Worm (Caenorhabditis elegans) whole organism, L1 larva: ENCODE results near the gene lpr-4.

Experiments
- C04F5.9 ChIP-seq: sonication (generic microtip); optimal IDR thresholded peaks from 2 replicates; lab custom pipeline; 2016; ENCODE audit warnings: missing genetic modification characterization, missing compliant biosample characterization
- C16A3.4 ChIP-seq: fragments of 150-350 bp; optimal IDR thresholded peaks from 2 replicates; lab custom pipeline; 2014; ENCODE audit warnings: missing biosample characterization, missing genetic modification characterization
- F16B12.6 ChIP-seq: fragments of 150-350 bp; optimal IDR thresholded peaks from 2 replicates; lab custom pipeline; 2014; ENCODE audit warnings: missing biosample characterization, missing genetic modification characterization
- Y116A8C.19 ChIP-seq: sonication (generic microtip); optimal IDR thresholded peaks from 2 replicates; lab custom pipeline; 2016; ENCODE audit warnings: missing compliant biosample characterization, missing genetic modification characterization, borderline replicate concordance
- ceh-63 ChIP-seq: fragments of 200-800 bp; sonication (Bioruptor generic); optimal IDR thresholded peaks from 2 replicates; lab custom pipeline; 2018; ENCODE audit warnings: mild to moderate bottlenecking, missing genetic modification characterization, missing compliant biosample characterization
- ceh-8 ChIP-seq: fragments of 200-800 bp; sonication (Bioruptor generic); optimal IDR thresholded peaks from 2 replicates; lab custom pipeline; 2018; ENCODE audit warnings: mild to moderate bottlenecking, missing genetic modification characterization, moderate library complexity, missing compliant biosample characterization
- ceh-82 ChIP-seq, 3 experiments: fragments of 150-350 bp in 1 of 3; sonication (generic microtip) in 2 of 3; optimal IDR thresholded peaks; 2 replicates each; lab custom pipeline; 2014 to 2017; ENCODE audit warnings: missing biosample characterization in 3 of 3, missing genetic modification characterization in 3 of 3
- ceh-90 ChIP-seq: sonication (generic microtip); optimal IDR thresholded peaks from 2 replicates; lab custom pipeline; 2016; ENCODE audit warnings: missing genetic modification characterization, missing compliant biosample characterization
- ces-1 ChIP-seq: fragments of 150-350 bp; optimal IDR thresholded peaks from 2 replicates; lab custom pipeline; 2014; ENCODE audit warnings: missing biosample characterization, missing genetic modification reagents, missing genetic modification characterization
- dpl-1 ChIP-seq, 3 experiments: fragments of 150-350 bp in 2 of 3; sonication (generic microtip) in 1 of 3; optimal IDR thresholded peaks; 2 replicates each; lab custom pipeline; 2014 to 2017; ENCODE audit warnings: missing biosample characterization in 3 of 3, missing genetic modification characterization in 3 of 3, missing genetic modification reagents in 3 of 3
- dsc-1 ChIP-seq: sonication (generic microtip); optimal IDR thresholded peaks from 2 replicates; lab custom pipeline; 2016; ENCODE audit warnings: mild to moderate bottlenecking, missing genetic modification characterization, missing compliant biosample characterization
- efl-3 ChIP-seq: fragments of 200-800 bp; sonication (Bioruptor generic); optimal IDR thresholded peaks from 2 replicates; lab custom pipeline; 2018; ENCODE audit warnings: mild to moderate bottlenecking, missing genetic modification characterization, missing compliant biosample characterization
- elt-3 ChIP-seq, 6 experiments: fragments of 150-350 bp in 1 of 6; sonication (generic microtip); optimal IDR thresholded peaks; 2 replicates each; lab custom pipeline; 2017 to 2018; ENCODE audit warnings: missing biosample characterization in 6 of 6, missing genetic modification characterization in 6 of 6, inconsistent platforms in 1 of 6
- ets-5 ChIP-seq: fragments of 200-800 bp; sonication (Bioruptor generic); IDR thresholded peaks from 2 replicates; pipeline ENCODE4 v1.3.6; 2022; ENCODE audit warnings: missing genetic modification characterization, missing compliant biosample characterization
- fkh-4 ChIP-seq: sonication (generic microtip); optimal IDR thresholded peaks from 2 replicates; lab custom pipeline; 2016; ENCODE audit warnings: missing compliant biosample characterization, missing genetic modification characterization, borderline replicate concordance
- fkh-8 ChIP-seq: sonication (generic microtip); optimal IDR thresholded peaks from 2 replicates; lab custom pipeline; 2016; ENCODE audit warnings: mild to moderate bottlenecking, missing genetic modification characterization, missing compliant biosample characterization
- fos-1 ChIP-seq: fragments of 150-350 bp; optimal IDR thresholded peaks from 2 replicates; lab custom pipeline; 2014; ENCODE audit warnings: missing biosample characterization, missing genetic modification characterization
- grh-1 ChIP-seq: fragments of 200-800 bp; sonication (Bioruptor generic); IDR thresholded peaks from 2 replicates; pipeline ENCODE4 v1.3.6; 2022; ENCODE audit warnings: missing genetic modification reagents, missing genetic modification characterization, missing compliant biosample characterization
- hlh-17 ChIP-seq: fragments of 200-800 bp; sonication (Bioruptor generic); optimal IDR thresholded peaks from 2 replicates; lab custom pipeline; 2018; ENCODE audit warnings: missing genetic modification characterization, mild to moderate bottlenecking, missing compliant biosample characterization, moderate library complexity, borderline replicate concordance
- hlh-4 ChIP-seq: sonication (generic microtip); optimal IDR thresholded peaks from 2 replicates; lab custom pipeline; 2016; ENCODE audit warnings: mild to moderate bottlenecking, missing genetic modification characterization, missing compliant biosample characterization
- hpl-2 ChIP-seq: fragments of 150-350 bp; optimal IDR thresholded peaks from 2 replicates; lab custom pipeline; 2014; ENCODE audit warnings: missing biosample characterization, missing genetic modification reagents, missing genetic modification characterization
- irx-1 ChIP-seq: sonication (generic microtip); optimal IDR thresholded peaks from 2 replicates; lab custom pipeline; 2016; ENCODE audit warnings: missing genetic modification characterization, missing compliant biosample characterization
- isw-1 ChIP-seq: fragments of 200-800 bp; sonication (Bioruptor generic); IDR thresholded peaks from 2 replicates; pipeline ENCODE4 v1.3.6; 2022; ENCODE audit warnings: missing genetic modification characterization, missing compliant biosample characterization
- jun-1 ChIP-seq: fragments of 150-350 bp; optimal IDR thresholded peaks from 2 replicates; lab custom pipeline; 2014; ENCODE audit warnings: missing biosample characterization, missing genetic modification reagents, missing genetic modification characterization
- lin-13 ChIP-seq: fragments of 150-350 bp; optimal IDR thresholded peaks from 2 replicates; lab custom pipeline; 2014; ENCODE audit warnings: missing biosample characterization, missing genetic modification reagents, missing genetic modification characterization
- lin-14 ChIP-seq: fragments of 200-800 bp; sonication (Bioruptor generic); optimal IDR thresholded peaks from 2 replicates; lab custom pipeline; 2018; ENCODE audit warnings: mild to moderate bottlenecking, missing genetic modification characterization, moderate library complexity, missing compliant biosample characterization
- lin-15B ChIP-seq: fragments of 150-350 bp; sonication (generic microtip); optimal IDR thresholded peaks from 3 replicates; lab custom pipeline; 2014; ENCODE audit warnings: missing biosample characterization, missing genetic modification characterization
- lin-39 ChIP-seq: fragments of 150-350 bp; optimal IDR thresholded peaks from 2 replicates; lab custom pipeline; 2014; ENCODE audit warnings: missing biosample characterization, missing genetic modification reagents, missing genetic modification characterization
- mdl-1 ChIP-seq, 2 experiments: fragments of 150-350 bp; optimal IDR thresholded peaks; 2 replicates each; lab custom pipeline; 2014 to 2017; ENCODE audit warnings: missing biosample characterization in 2 of 2, missing genetic modification characterization in 2 of 2, inconsistent platforms in 1 of 2
- mep-1 ChIP-seq: fragments of 150-350 bp; optimal IDR thresholded peaks from 2 replicates; lab custom pipeline; 2014; ENCODE audit warnings: missing biosample characterization, missing genetic modification characterization
- nhr-11 ChIP-seq: fragments of 150-350 bp; optimal IDR thresholded peaks from 2 replicates; lab custom pipeline; 2014; ENCODE audit warnings: missing biosample characterization, missing genetic modification characterization
- nhr-19 ChIP-seq: fragments of 200-800 bp; sonication (Bioruptor generic); conservative IDR thresholded peaks from 2 replicates; pipeline ENCODE4 v1.3.6; 2022; ENCODE audit warnings: missing genetic modification characterization, missing compliant biosample characterization
- nhr-237 ChIP-seq: fragments of 150-350 bp; optimal IDR thresholded peaks from 2 replicates; lab custom pipeline; 2014; ENCODE audit warnings: missing biosample characterization, missing genetic modification characterization
- nhr-28 ChIP-seq: fragments of 150-350 bp; optimal IDR thresholded peaks from 2 replicates; lab custom pipeline; 2014; ENCODE audit warnings: missing biosample characterization, missing genetic modification characterization
- nhr-71 ChIP-seq: sonication (generic microtip); optimal IDR thresholded peaks from 2 replicates; lab custom pipeline; 2016; ENCODE audit warnings: mild to moderate bottlenecking, missing genetic modification characterization, moderate library complexity, missing compliant biosample characterization
- nhr-90 ChIP-seq: sonication (generic microtip); optimal IDR thresholded peaks from 2 replicates; lab custom pipeline; 2016; ENCODE audit warnings: mild to moderate bottlenecking, missing genetic modification characterization, missing compliant biosample characterization; ENCODE audit not compliant: poor library complexity
- pqm-1 ChIP-seq: sonication (generic microtip); optimal IDR thresholded peaks from 3 replicates; lab custom pipeline; 2017; ENCODE audit warnings: missing biosample characterization, missing genetic modification characterization
- skn-1 ChIP-seq: fragments of 150-350 bp; optimal IDR thresholded peaks from 2 replicates; lab custom pipeline; 2014; ENCODE audit warnings: missing biosample characterization, missing genetic modification characterization
- snpc-4 ChIP-seq: fragments of 150-350 bp; optimal IDR thresholded peaks from 2 replicates; lab custom pipeline; 2014; ENCODE audit warnings: missing biosample characterization, missing genetic modification characterization
- snu-23 ChIP-seq: sonication (generic microtip); optimal IDR thresholded peaks from 2 replicates; lab custom pipeline; 2016; ENCODE audit warnings: missing genetic modification characterization, missing compliant biosample characterization
- sox-4 ChIP-seq: sonication (generic microtip); optimal IDR thresholded peaks from 2 replicates; lab custom pipeline; 2016; ENCODE audit warnings: missing genetic modification characterization, missing compliant biosample characterization
- sptf-1 ChIP-seq: fragments of 150-350 bp; optimal IDR thresholded peaks from 2 replicates; lab custom pipeline; 2014; ENCODE audit warnings: missing biosample characterization, missing genetic modification characterization
- swsn-7 ChIP-seq: sonication (generic microtip); optimal IDR thresholded peaks from 2 replicates; lab custom pipeline; 2016; ENCODE audit warnings: missing genetic modification characterization, missing compliant biosample characterization
- tbx-2 ChIP-seq: sonication (generic microtip); optimal IDR thresholded peaks from 2 replicates; lab custom pipeline; 2016; ENCODE audit warnings: missing genetic modification characterization, missing compliant biosample characterization
- tlp-1 ChIP-seq: fragments of 150-350 bp; optimal IDR thresholded peaks from 2 replicates; lab custom pipeline; 2014; ENCODE audit warnings: missing biosample characterization, missing genetic modification characterization
- unc-130 ChIP-seq: fragments of 150-350 bp; optimal IDR thresholded peaks from 2 replicates; lab custom pipeline; 2017; ENCODE audit warnings: missing biosample characterization, missing genetic modification characterization, inconsistent platforms
- unc-30 ChIP-seq: sonication (generic microtip); optimal IDR thresholded peaks from 2 replicates; lab custom pipeline; 2017; ENCODE audit warnings: missing biosample characterization, missing genetic modification characterization
- unc-86 ChIP-seq: sonication (generic microtip); optimal IDR thresholded peaks from 2 replicates; lab custom pipeline; 2016; ENCODE audit warnings: missing genetic modification characterization, missing compliant biosample characterization
- unc-98 ChIP-seq: fragments of 200-800 bp; sonication (Bioruptor generic); IDR thresholded peaks from 2 replicates; pipeline ENCODE4 v1.3.6; 2022; ENCODE audit warnings: missing genetic modification characterization, missing compliant biosample characterization
- vab-15 ChIP-seq: sonication (generic microtip); optimal IDR thresholded peaks from 2 replicates; lab custom pipeline; 2017; ENCODE audit warnings: missing genotype, mild to moderate bottlenecking, missing genetic modification characterization, missing compliant biosample characterization
- zip-4 ChIP-seq: fragments of 200-800 bp; sonication (Bioruptor generic); optimal IDR thresholded peaks from 2 replicates; lab custom pipeline; 2018; ENCODE audit warnings: mild to moderate bottlenecking, missing genetic modification characterization, moderate library complexity, missing compliant biosample characterization
- ztf-11 ChIP-seq, 2 experiments: sonication (generic microtip); optimal IDR thresholded peaks; 2 replicates each; lab custom pipeline; 2016 to 2017; ENCODE audit warnings: missing genetic modification characterization in 2 of 2, missing biosample characterization in 1 of 2, missing compliant biosample characterization in 1 of 2

Gene lpr-4

ce11 chrX:11031047-11031695 lies 33.8 kb upstream of the lpr-4 start (continued):
- TF ChIP-seq nhr-237 (peak; percentile 47), ceh-8 (GFP tag; lab: Kevin White, UChicago) (peak; percentile 64), Y116A8C.19 (tag; lab: Kevin White, UChicago) (peak; percentile 1), unc-130 (peak; percentile 65), ces-1 (GFP tag; lab: Kevin White, UChicago) (no peak), tlp-1 (tag; lab: Kevin White, UChicago) (no peak), fkh-4 (peak; percentile 43), unc-86 (peak; percentile 93), C16A3.4 (peak; percentile 88), isw-1 (GFP tag; lab: Robert Waterston, UW) (peak; percentile 71), snpc-4 (tag; lab: Kevin White, UChicago) (peak; percentile 62), unc-98 (GFP tag; lab: Robert Waterston, UW) (peak; percentile 56), dpl-1 (GFP tag; optimal IDR thresholded peaks at IDR 0.05; lab: Kevin White, UChicago) (peak; percentile 32 to 51 (median 40)), mep-1 (tag; lab: Kevin White, UChicago) (peak; percentile 73), C04F5.9 (tag; lab: Kevin White, UChicago) (peak; percentile 38), hlh-17 (GFP tag; lab: Kevin White, UChicago) (no peak), fos-1 (tag; lab: Kevin White, UChicago) (peak; percentile 66), lin-15B (tag; lab: Kevin White, UChicago) (peak; percentile 10), lin-39 (tag; lab: Kevin White, UChicago) (peak; percentile 36), unc-30 (no peak), lin-13 (GFP tag; lab: Kevin White, UChicago) (peak; percentile 89), nhr-11 (peak; percentile 76), pqm-1 (tag; lab: Kevin White, UChicago) (no peak), ceh-82 (tag; optimal IDR thresholded peaks at IDR 0.05; lab: Kevin White, UChicago) (peak; percentile 38 to 77 (median 72)), efl-3 (GFP tag; lab: Kevin White, UChicago) (peak; percentile 78), vab-15 (tag; lab: Kevin White, UChicago) (no peak), swsn-7 (tag; lab: Kevin White, UChicago) (peak; percentile 95), ceh-90 (tag; lab: Kevin White, UChicago) (peak; percentile 51), ets-5 (GFP tag; lab: Robert Waterston, UW) (no peak), elt-3 (tag; optimal IDR thresholded peaks at IDR 0.05; lab: Kevin White, UChicago) (peak in 5 of 6 experiments; percentile 15 to 84 (median 42)), nhr-71 (tag; lab: Kevin White, UChicago) (peak; percentile 97), tbx-2 (tag; lab: Kevin White, UChicago) (peak; percentile 97), snu-23 (GFP tag; lab: Kevin White, UChicago) (peak; percentile 97), sptf-1 (tag; lab: Kevin White, UChicago) (no peak), lin-14 (GFP tag; lab: Kevin White, UChicago) (peak; percentile 99), nhr-90 (tag; lab: Kevin White, UChicago) (peak; percentile 89), jun-1 (tag; lab: Kevin White, UChicago) (peak; percentile 86), hlh-4 (tag; lab: Kevin White, UChicago) (no peak), nhr-19 (GFP tag; lab: Robert Waterston, UW) (peak; percentile 83), ztf-11 (tag; optimal IDR thresholded peaks at IDR 0.05; lab: Kevin White, UChicago) (peak in 1 of 2 experiments; percentile 82), ceh-63 (GFP tag; lab: Kevin White, UChicago) (peak; percentile 33), skn-1 (tag; lab: Kevin White, UChicago) (peak; percentile 73), nhr-28 (tag; lab: Kevin White, UChicago) (no peak), F16B12.6 (no peak), dsc-1 (tag; lab: Kevin White, UChicago) (peak; percentile 86), irx-1 (tag; lab: Kevin White, UChicago) (peak; percentile 85), sox-4 (tag; lab: Kevin White, UChicago) (peak; percentile 80), zip-4 (GFP tag; lab: Kevin White, UChicago) (peak; percentile 69), fkh-8 (tag; lab: Kevin White, UChicago) (peak; percentile 89), mdl-1 (tag; optimal IDR thresholded peaks at IDR 0.05; lab: Kevin White, UChicago) (peak; percentile 6 to 79), hpl-2 (GFP tag; lab: Kevin White, UChicago) (peak; percentile 39), grh-1 (GFP tag; lab: Robert Waterston, UW) (peak; percentile 82)
